Fruit fly (Drosophila melanogaster) whole organism, embryonic: Measurements from ENCODE around the gene Sec24CD.

Experiments used
- CG33213 ChIP-seq: fragments of 200-800 bp; sonication (Bioruptor generic); optimal IDR thresholded peaks from 3 replicates; lab custom pipeline; 2016; ENCODE audit warnings: missing biosample characterization, missing genetic modification characterization
- CG3726 ChIP-seq: fragments of 200-800 bp; sonication (Bioruptor generic); IDR thresholded peaks from 3 replicates; pipeline ENCODE4, ENCODE4 v1.3.6; 2022; ENCODE audit warnings: missing biosample characterization, missing genetic modification characterization
- D ChIP-seq, 2 experiments: fragments of 200-800 bp in 1 of 2; fragments of >200 bp in 1 of 2; sonication (Bioruptor generic) in 1 of 2; optimal IDR thresholded peaks; 2 replicates in 1 of 2; 3 replicates in 1 of 2; lab custom pipeline; 2017; ENCODE audit warnings: mild to moderate bottlenecking in 1 of 2, missing biosample characterization in 1 of 2, missing genetic modification characterization in 1 of 2, missing genetic modification reagents in 1 of 2
- Fer3 ChIP-seq: fragments of 200-800 bp; sonication (Bioruptor generic); optimal IDR thresholded peaks from 2 replicates; lab custom pipeline; 2018; ENCODE audit warnings: missing biosample characterization, mild to moderate bottlenecking, missing genetic modification characterization, moderate library complexity
- Lim3 ChIP-seq: fragments of 200-800 bp; sonication (Bioruptor generic); IDR thresholded peaks from 2 replicates; pipeline ENCODE4 v1.3.6; 2022; ENCODE audit warnings: missing biosample characterization, missing genetic modification characterization
- Med ChIP-seq: fragments of 200-800 bp; sonication (Bioruptor generic); peaks from one replicate; lab custom pipeline; 2016; ENCODE audit warnings: missing biosample characterization, missing genetic modification characterization, mild to moderate bottlenecking, inconsistent platforms, moderate library complexity
- bigmax ChIP-seq: fragments of 200-800 bp; sonication (Bioruptor generic); optimal IDR thresholded peaks from 2 replicates; lab custom pipeline; 2018; ENCODE audit warnings: missing biosample characterization, mild to moderate bottlenecking, missing genetic modification characterization
- en ChIP-seq: fragments of 200-800 bp; sonication (Bioruptor generic); optimal IDR thresholded peaks from 2 replicates; lab custom pipeline; 2016; ENCODE audit warnings: missing biosample characterization, missing genetic modification characterization
- pan ChIP-seq, 4 experiments: fragments of >200 bp in 3 of 4; fragments of 200-800 bp in 1 of 4; sonication (Bioruptor generic) in 1 of 4; optimal IDR thresholded peaks in 3 of 4; IDR thresholded peaks in 1 of 4; 2 replicates each; pipeline versions ENCODE4 v1.3.6 to Lab custom; 2017 to 2022; ENCODE audit warnings: missing biosample characterization in 2 of 4, missing genetic modification characterization in 2 of 4, mixed read lengths in 1 of 4
- pho ChIP-seq: fragments of 200-800 bp; sonication (Bioruptor generic); optimal IDR thresholded peaks from 2 replicates; lab custom pipeline; 2016; ENCODE audit warnings: missing biosample characterization, missing genetic modification characterization
- sd ChIP-seq: fragments of 200-800 bp; sonication (Bioruptor generic); optimal IDR thresholded peaks from 3 replicates; lab custom pipeline; 2018; ENCODE audit warnings: missing biosample characterization, mild to moderate bottlenecking, missing genetic modification characterization, moderate library complexity

DNA sequence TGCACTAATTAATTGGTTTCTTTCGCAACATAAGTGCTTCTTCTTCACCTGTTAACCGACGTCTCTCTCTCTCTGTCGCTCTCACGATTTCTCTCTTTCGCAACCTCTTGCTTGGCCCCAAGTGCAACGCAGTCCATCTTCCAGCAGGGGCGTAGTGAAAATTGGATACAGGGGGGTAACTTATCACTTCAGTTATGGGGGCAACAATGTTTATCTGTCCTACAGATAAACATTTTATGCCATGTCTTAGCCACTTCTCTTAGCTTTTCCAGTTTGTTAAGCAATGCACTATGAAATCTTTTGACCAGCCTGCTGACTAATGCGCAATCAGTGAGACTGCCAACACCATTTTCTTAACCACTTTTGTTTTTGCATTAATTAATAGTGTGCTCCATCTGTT, 9.3 kb downstream of the Sec24CD start:
- TF ChIP-seq Lim3: peak; percentile 18; the same call in 1 of the 2 replicates
- TF ChIP-seq D (optimal IDR thresholded peaks at IDR 0.05; lab: Kevin White, UChicago): no peak
- TF ChIP-seq D (GFP tag; optimal IDR thresholded peaks at IDR 0.05; lab: Kevin White, UChicago): peak; percentile 0
- TF ChIP-seq sd: no peak
- TF ChIP-seq Med (GFP tag; lab: Kevin White, UChicago): peak; percentile 84
- peak; percentile 31 for TF ChIP-seq pho (GFP tag; lab: Kevin White, UChicago)
- 0 out of 3 replicates have a peak, but pooled peaks have one; percentile 38 for TF ChIP-seq CG3726
- no peak for TF ChIP-seq pan (optimal IDR thresholded peaks at IDR 0.05; lab: Kevin White, UChicago)
- peak in 1 of 2 experiments; percentile 63 for TF ChIP-seq pan (GFP tag; optimal IDR thresholded peaks at IDR 0.05 in 1 of 2, IDR thresholded peaks at IDR 0.05 in 1 of 2)
- TF ChIP-seq CG33213 (GFP tag; lab: Kevin White, UChicago): no peak
- no peak for TF ChIP-seq en
- no peak for TF ChIP-seq bigmax (GFP tag; lab: Kevin White, UChicago)
- no peak for TF ChIP-seq Fer3 (tag; lab: Kevin White, UChicago)
